Fruit fly (Drosophila melanogaster) whole organism, prepupa: ENCODE measurements around the gene CG34007.

ENCODE experiments used
- CG11762 ChIP-seq: fragments of 200-800 bp; sonication (Bioruptor generic); optimal IDR thresholded peaks from 3 replicates; lab custom pipeline; 2016; ENCODE audit warnings: missing biosample characterization, missing genetic modification characterization; ENCODE audit not compliant: insufficient read depth
- CG3032 ChIP-seq: fragments of 200-800 bp; optimal IDR thresholded peaks from 2 replicates; lab custom pipeline; 2019; ENCODE audit warnings: missing biosample characterization, mild to moderate bottlenecking, missing genetic modification characterization, moderate library complexity
- CG3919 ChIP-seq: fragments of 200-800 bp; sonication (Bioruptor generic); optimal IDR thresholded peaks from 3 replicates; lab custom pipeline; 2016; ENCODE audit warnings: missing biosample characterization, missing genetic modification characterization
- CG6854 ChIP-seq: fragments of 200-800 bp; sonication (Bioruptor generic); optimal IDR thresholded peaks from 2 replicates; lab custom pipeline; 2017; ENCODE audit warnings: missing biosample characterization, mild to moderate bottlenecking, missing genetic modification characterization
- Eip93F ChIP-seq: fragments of 200-800 bp; sonication (Bioruptor generic); optimal IDR thresholded peaks from 2 replicates; lab custom pipeline; 2016; ENCODE audit warnings: missing biosample characterization, mild to moderate bottlenecking, missing genetic modification characterization
- Ets21C ChIP-seq: fragments of 200-800 bp; sonication (Bioruptor generic); optimal IDR thresholded peaks from 3 replicates; lab custom pipeline; 2016; ENCODE audit warnings: missing biosample characterization, missing genetic modification characterization
- OdsH ChIP-seq: fragments of 200-800 bp; sonication (Bioruptor generic); optimal IDR thresholded peaks from 3 replicates; lab custom pipeline; 2016; ENCODE audit warnings: missing biosample characterization, missing genetic modification characterization
- Smox ChIP-seq: fragments of 200-800 bp; sonication (Bioruptor generic); optimal IDR thresholded peaks from 3 replicates; lab custom pipeline; 2016; ENCODE audit warnings: missing biosample characterization, missing genetic modification characterization
- dac ChIP-seq: fragments of 200-800 bp; sonication (Bioruptor generic); optimal IDR thresholded peaks from 2 replicates; lab custom pipeline; 2017; ENCODE audit warnings: missing biosample characterization, mild to moderate bottlenecking, missing genetic modification characterization
- fkh ChIP-seq: fragments of 200-800 bp; sonication (Bioruptor generic); optimal IDR thresholded peaks from 3 replicates; lab custom pipeline; 2017; ENCODE audit warnings: missing biosample characterization, mild to moderate bottlenecking, missing genetic modification characterization, moderate library complexity
- pdm3 ChIP-seq: fragments of 200-800 bp; sonication (Bioruptor generic); optimal IDR thresholded peaks from 3 replicates; lab custom pipeline; 2016; ENCODE audit warnings: missing biosample characterization, missing genetic modification characterization
- ss ChIP-seq, 2 experiments: fragments of 200-800 bp; sonication (Bioruptor generic); optimal IDR thresholded peaks; 2 replicates in 1 of 2; 3 replicates in 1 of 2; lab custom pipeline; 2017 to 2018; ENCODE audit warnings: mild to moderate bottlenecking in 2 of 2, missing biosample characterization in 2 of 2, missing genetic modification characterization in 2 of 2, moderate library complexity in 1 of 2
- svp ChIP-seq: fragments of 200-800 bp; sonication (Bioruptor generic); peaks from one replicate; lab custom pipeline; 2016; ENCODE audit warnings: missing biosample characterization, missing genetic modification characterization

DNA sequence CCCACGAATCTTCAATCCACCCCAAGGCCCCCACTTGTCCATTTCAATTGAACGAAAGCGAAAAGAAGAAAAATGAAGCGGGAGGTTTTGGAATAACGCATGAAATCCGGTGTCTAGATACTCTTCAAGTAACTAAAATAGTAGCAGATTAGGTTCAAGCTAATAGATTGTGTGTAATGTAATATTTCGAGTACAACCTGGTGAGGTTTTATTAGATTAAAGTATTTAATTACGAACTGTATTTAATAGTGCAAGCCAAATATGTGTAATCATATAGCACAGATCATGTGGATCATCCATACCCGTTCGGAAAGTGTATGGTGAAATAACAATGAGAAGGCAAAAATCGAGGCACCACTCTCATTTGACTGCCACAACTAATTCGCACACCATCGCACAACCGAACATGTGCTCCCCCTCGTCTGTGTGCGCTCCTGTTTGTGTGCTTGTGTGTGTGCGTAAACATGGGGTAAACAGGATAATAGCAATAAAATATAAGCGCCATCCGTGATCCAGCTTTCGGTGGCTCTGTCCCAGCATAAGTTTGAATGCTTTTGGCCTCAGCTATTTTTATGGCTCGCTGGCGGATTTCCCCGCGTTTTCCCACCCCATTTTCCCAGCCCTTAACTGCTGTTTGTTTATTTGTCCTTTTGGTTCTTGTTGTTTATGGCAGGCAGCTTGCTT lies 44.5 kb downstream of the CG34007 start:
- TF ChIP-seq CG11762 (GFP tag; lab: Kevin White, UChicago) (no peak), fkh (GFP tag; lab: Kevin White, UChicago) (no peak), CG3032 (tag; lab: Kevin White, UChicago) (no peak), OdsH (GFP tag; lab: Kevin White, UChicago) (no peak), svp (GFP tag; lab: Kevin White, UChicago) (no peak), pdm3 (GFP tag; lab: Kevin White, UChicago) (no peak), Eip93F (no peak), Smox (GFP tag; lab: Kevin White, UChicago) (no peak), ss (GFP tag; optimal IDR thresholded peaks at IDR 0.05; lab: Kevin White, UChicago) (no peak), Ets21C (GFP tag; lab: Kevin White, UChicago) (no peak), dac (GFP tag; lab: Kevin White, UChicago) (no peak), CG3919 (GFP tag; lab: Kevin White, UChicago) (no peak), CG6854 (GFP tag; lab: Kevin White, UChicago) (no peak)
